Fruit fly (Drosophila melanogaster): ENCODE measurements around the gene Rox8.

The Rox8 gene

DNA sequence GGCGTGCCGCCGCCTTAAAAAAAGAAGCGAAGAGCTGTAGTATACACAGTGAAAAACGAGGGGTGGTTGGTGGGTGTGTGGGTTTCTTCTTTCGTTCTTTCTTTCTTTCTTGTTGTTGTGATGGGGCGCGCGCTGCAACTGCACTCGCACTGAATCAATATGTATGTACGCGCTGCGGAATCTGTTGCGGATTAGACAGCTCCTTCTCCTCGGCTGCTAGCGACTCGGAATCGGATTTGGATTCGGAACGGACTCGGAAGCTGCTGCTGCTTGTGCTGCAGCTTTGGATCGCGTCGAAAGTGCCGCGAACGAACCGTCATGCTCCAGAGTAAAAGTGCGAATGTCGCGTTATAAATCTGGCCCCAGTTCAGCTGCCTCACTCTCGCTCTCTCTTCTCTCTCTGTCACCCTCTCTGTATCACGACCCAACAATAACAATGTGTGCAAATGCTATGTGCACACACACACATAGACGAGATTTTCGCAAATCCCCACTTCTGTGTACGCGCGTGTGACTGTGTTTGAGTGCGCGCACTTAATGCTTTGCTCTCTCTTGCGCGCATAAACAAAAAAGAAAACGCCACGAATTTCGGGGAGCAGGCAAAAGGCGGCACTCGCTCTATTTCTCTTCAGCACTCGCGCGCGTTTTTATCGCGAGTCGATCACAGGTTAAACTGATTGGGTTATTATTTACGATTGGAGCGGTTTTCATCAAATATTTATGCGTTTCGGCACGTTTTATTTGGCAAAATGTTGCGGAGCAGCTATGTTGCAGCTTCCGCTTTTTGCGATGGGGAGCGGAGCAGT lies 16.8 kb downstream of the Rox8 start (continued):
- TF ChIP-seq cas (GFP tag; IDR thresholded peaks at IDR 0.05) = 0 out of 2 replicates have a peak, but pooled peaks have one; percentile 22
- peak in 1 of 2 experiments; percentile 57 for TF ChIP-seq Eip74EF (GFP tag; optimal IDR thresholded peaks at IDR 0.05)
- no peak for TF ChIP-seq CG10565 (GFP tag; optimal IDR thresholded peaks at IDR 0.05)
- TF ChIP-seq CG17385 (GFP tag; optimal IDR thresholded peaks at IDR 0.05) = peak; percentile 44
- TF ChIP-seq CG4617 (GFP tag; optimal IDR thresholded peaks at IDR 0.05; ENCODE audit: borderline replicate concordance) = peak; percentile 46
- 0 out of 2 replicates have a peak, but pooled peaks have one; percentile 22 for TF ChIP-seq ato (GFP tag; IDR thresholded peaks at IDR 0.05; ENCODE audit: partially characterized antibody)
- peak; percentile 26 for TF ChIP-seq YL-1 (GFP tag; optimal IDR thresholded peaks at IDR 0.05)
- TF ChIP-seq chm (GFP tag; IDR thresholded peaks at IDR 0.05) = peak; percentile 63
- peak; percentile 47; the same call in 1 of the 2 replicates for TF ChIP-seq Atf6 (GFP tag; IDR thresholded peaks at IDR 0.05)
- peak in 1 of 2 experiments; percentile 3 for TF ChIP-seq dpn (GFP tag; optimal IDR thresholded peaks at IDR 0.05)
- TF ChIP-seq ken (GFP tag; IDR thresholded peaks at IDR 0.05) = 0 out of 3 replicates have a peak, but pooled peaks have one; percentile 7
- peak; percentile 8 for TF ChIP-seq CG12071 (GFP tag; optimal IDR thresholded peaks at IDR 0.05)
- TF ChIP-seq CG18476 (GFP tag; optimal IDR thresholded peaks at IDR 0.05) = no peak
- TF ChIP-seq CG11695 (GFP tag; IDR thresholded peaks at IDR 0.05) = peak; percentile 25; the same call in 2 of the 3 replicates
- no peak for TF ChIP-seq HLHmδ (GFP tag; optimal IDR thresholded peaks at IDR 0.05)
- TF ChIP-seq al (GFP tag; IDR thresholded peaks at IDR 0.05) = peak; percentile 7; the same call in 1 of the 2 replicates
- TF ChIP-seq nom (GFP tag; optimal IDR thresholded peaks at IDR 0.05) = peak; percentile 36
- TF ChIP-seq CG5953 (GFP tag; IDR thresholded peaks at IDR 0.05) = no peak
- TF ChIP-seq CG30403 (GFP tag; optimal IDR thresholded peaks at IDR 0.05) = no peak
- peak; percentile 40 for TF ChIP-seq lab (GFP tag; optimal IDR thresholded peaks at IDR 0.05)
- TF ChIP-seq psq (GFP tag; optimal IDR thresholded peaks at IDR 0.05) = no peak
- no peak for TF ChIP-seq sima (GFP tag; optimal IDR thresholded peaks at IDR 0.05)
- no peak for TF ChIP-seq Sox100B (GFP tag; optimal IDR thresholded peaks at IDR 0.05)
- TF ChIP-seq hkb (optimal IDR thresholded peaks at IDR 0.05) = no peak
- TF ChIP-seq hkb (GFP tag; IDR thresholded peaks at IDR 0.05) = no peak
- peak; percentile 37; the same call in 1 of the 4 replicates for TF ChIP-seq Dll (GFP tag; IDR thresholded peaks at IDR 0.05; ENCODE audit: partially characterized antibody)
- peak; percentile 33; the same call in 1 of the 2 replicates for TF ChIP-seq bbx (GFP tag; IDR thresholded peaks at IDR 0.05; ENCODE audit: partially characterized antibody)
- TF ChIP-seq ewg (GFP tag; optimal IDR thresholded peaks at IDR 0.05) = peak; percentile 69
- no peak for TF ChIP-seq Bdp1 (GFP tag; optimal IDR thresholded peaks at IDR 0.05)
- peak; percentile 85 for TF ChIP-seq cg (GFP tag; optimal IDR thresholded peaks at IDR 0.05)
- TF ChIP-seq CG2712 (tag; optimal IDR thresholded peaks at IDR 0.05) = no peak
- peak; percentile 31; the same call in 2 of the 3 replicates for TF ChIP-seq row (GFP tag; IDR thresholded peaks at IDR 0.05)
- peak; percentile 51 for TF ChIP-seq CG6854 (GFP tag; optimal IDR thresholded peaks at IDR 0.05)
- TF ChIP-seq CG3995 (GFP tag; optimal IDR thresholded peaks at IDR 0.05) = no peak
- TF ChIP-seq CG7372 (GFP tag; IDR thresholded peaks at IDR 0.05) = peak; percentile 25; the same call in 1 of the 2 replicates
- TF ChIP-seq CG14441 (GFP tag; IDR thresholded peaks at IDR 0.05) = peak; percentile 40; the same call in 1 of the 2 replicates

DNA sequence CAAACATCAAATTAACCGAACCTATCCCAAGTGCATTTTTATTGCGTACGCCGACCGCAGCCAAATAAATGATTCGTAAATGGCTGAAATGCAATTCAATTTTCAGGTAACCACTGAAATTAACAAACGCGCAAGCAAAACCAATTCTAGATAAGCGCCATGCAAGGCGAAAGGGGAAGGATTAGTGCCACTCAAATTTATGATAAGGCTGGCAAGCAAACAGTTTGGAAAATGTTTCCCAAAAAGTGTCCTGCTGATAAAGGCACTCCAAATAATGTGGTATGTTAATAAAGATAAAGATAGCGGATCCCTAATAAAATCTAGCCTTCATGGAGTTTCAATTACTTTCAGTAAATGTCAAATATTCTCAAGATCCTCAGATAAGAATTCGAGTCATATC lies 20.8 kb downstream of the Rox8 start:
- peak; percentile 92 for TF ChIP-seq CG15479 (GFP tag; optimal IDR thresholded peaks at IDR 0.05)
- no peak for TF ChIP-seq slbo (GFP tag; IDR thresholded peaks at IDR 0.05)
- TF ChIP-seq CG3847 (GFP tag; IDR thresholded peaks at IDR 0.05) = no peak
- no peak for TF ChIP-seq NFAT (GFP tag; IDR thresholded peaks at IDR 0.05)
- TF ChIP-seq CG12155 (GFP tag; optimal IDR thresholded peaks at IDR 0.05) = no peak
- no peak for TF ChIP-seq Awh (GFP tag; IDR thresholded peaks at IDR 0.05)
- no peak for TF ChIP-seq Bdp1 (GFP tag; optimal IDR thresholded peaks at IDR 0.05)
- TF ChIP-seq Hr78 (GFP tag; optimal IDR thresholded peaks at IDR 0.05) = no peak
- peak; percentile 7 for TF ChIP-seq grn (GFP tag; optimal IDR thresholded peaks at IDR 0.05)

All from whole organism, embryonic.